Fruit fly (Drosophila melanogaster) whole organism, embryonic: ENCODE data around the gene RpS28-like.

Experiments used
- Atf3 ChIP-seq: fragments of 200-800 bp; sonication (Bioruptor generic); optimal IDR thresholded peaks from 3 replicates; lab custom pipeline; 2016; ENCODE audit warnings: missing biosample characterization, missing genetic modification characterization
- Bgb ChIP-seq: fragments of 200-800 bp; sonication (Bioruptor generic); IDR thresholded peaks from 2 replicates; pipeline ENCODE4 v1.3.6; 2022; ENCODE audit warnings: missing biosample characterization, missing genetic modification characterization; ENCODE audit not compliant: partially characterized antibody
- C15 ChIP-seq: fragments of 200-800 bp; sonication (Bioruptor generic); IDR thresholded peaks from 3 replicates; pipeline ENCODE4 v1.3.6; 2022; ENCODE audit warnings: missing biosample characterization, missing genetic modification characterization
- CG12155 ChIP-seq: fragments of 200-800 bp; sonication (Bioruptor generic); optimal IDR thresholded peaks from 3 replicates; lab custom pipeline; 2016; ENCODE audit warnings: missing biosample characterization, missing genetic modification characterization
- CG13123 ChIP-seq: fragments of 200-800 bp; sonication (Bioruptor generic); optimal IDR thresholded peaks from 2 replicates; lab custom pipeline; 2016; ENCODE audit warnings: missing biosample characterization, missing genetic modification characterization
- CG14667 ChIP-seq: fragments of 200-800 bp; sonication (Bioruptor generic); IDR thresholded peaks from 2 replicates; pipeline ENCODE4 v1.3.6; 2022; ENCODE audit warnings: missing biosample characterization, missing genetic modification characterization
- CG14965 ChIP-seq: fragments of 200-800 bp; sonication (Bioruptor generic); optimal IDR thresholded peaks from 2 replicates; lab custom pipeline; 2016; ENCODE audit warnings: missing biosample characterization, missing genetic modification characterization, borderline replicate concordance
- CG15269 ChIP-seq: fragments of 200-800 bp; sonication (Bioruptor generic); optimal IDR thresholded peaks from 2 replicates; lab custom pipeline; 2018; ENCODE audit warnings: missing biosample characterization, mild to moderate bottlenecking, missing genetic modification characterization, moderate library complexity
- CG17612 ChIP-seq: fragments of 200-800 bp; sonication (Bioruptor generic); IDR thresholded peaks from 2 replicates; pipeline ENCODE4 v1.3.6; 2022; ENCODE audit warnings: missing biosample characterization, missing genetic modification characterization
- CG2875 ChIP-seq: fragments of 200-800 bp; sonication (Bioruptor generic); optimal IDR thresholded peaks from 2 replicates; lab custom pipeline; 2017; ENCODE audit warnings: missing biosample characterization, mild to moderate bottlenecking, missing genetic modification characterization, missing genetic modification reagents
- CG33213 ChIP-seq: fragments of 200-800 bp; sonication (Bioruptor generic); optimal IDR thresholded peaks from 3 replicates; lab custom pipeline; 2016; ENCODE audit warnings: missing biosample characterization, missing genetic modification characterization
- CG4424 ChIP-seq: fragments of 200-800 bp; sonication (Bioruptor generic); optimal IDR thresholded peaks from 3 replicates; lab custom pipeline; 2016; ENCODE audit warnings: missing biosample characterization, missing genetic modification characterization
- CG4854 ChIP-seq: fragments of 200-800 bp; sonication (Bioruptor generic); optimal IDR thresholded peaks from 2 replicates; lab custom pipeline; 2016; ENCODE audit warnings: missing biosample characterization, missing genetic modification characterization, inconsistent platforms
- CG5245 ChIP-seq: fragments of 200-800 bp; sonication (Bioruptor generic); optimal IDR thresholded peaks from 3 replicates; lab custom pipeline; 2016; ENCODE audit warnings: missing biosample characterization, missing genetic modification characterization
- CG6654 ChIP-seq: fragments of 200-800 bp; sonication (Bioruptor generic); optimal IDR thresholded peaks from 2 replicates; lab custom pipeline; 2017; ENCODE audit warnings: missing biosample characterization, mild to moderate bottlenecking, missing genetic modification characterization
- CG6689 ChIP-seq: fragments of 200-800 bp; sonication (Bioruptor generic); IDR thresholded peaks from 2 replicates; pipeline ENCODE4 v1.3.6; 2022; ENCODE audit warnings: missing biosample characterization, missing genetic modification characterization
- Deaf1 ChIP-seq: fragments of 200-800 bp; optimal IDR thresholded peaks from 3 replicates; lab custom pipeline; 2019; ENCODE audit warnings: missing biosample characterization, mild to moderate bottlenecking, missing genetic modification characterization, moderate library complexity
- Gug ChIP-seq: fragments of 200-800 bp; sonication (Bioruptor generic); IDR thresholded peaks from 4 replicates; pipeline ENCODE4 v1.3.6; 2022; ENCODE audit warnings: missing biosample characterization, missing genetic modification characterization
- Hr78 ChIP-seq, 2 experiments: fragments of 200-800 bp in 1 of 2; fragments of >200 bp in 1 of 2; sonication (Bioruptor generic) in 1 of 2; optimal IDR thresholded peaks; 2 replicates each; lab custom pipeline; 2017 to 2019; ENCODE audit warnings: missing biosample characterization in 2 of 2, missing genetic modification characterization in 2 of 2, mild to moderate bottlenecking in 1 of 2, moderate library complexity in 1 of 2
- Jarid2 ChIP-seq: fragments of 200-800 bp; sonication (Bioruptor generic); optimal IDR thresholded peaks from 3 replicates; lab custom pipeline; 2017; ENCODE audit warnings: mild to moderate bottlenecking, missing biosample characterization, missing genetic modification reagents, missing genetic modification characterization
- Lim3 ChIP-seq: fragments of 200-800 bp; sonication (Bioruptor generic); IDR thresholded peaks from 2 replicates; pipeline ENCODE4 v1.3.6; 2022; ENCODE audit warnings: missing biosample characterization, missing genetic modification characterization
- MBD-R2 ChIP-seq: fragments of 200-800 bp; sonication (Bioruptor generic); IDR thresholded peaks from 2 replicates; pipeline ENCODE4 v1.3.6; 2022; ENCODE audit warnings: missing biosample characterization, missing genetic modification characterization
- Mrtf ChIP-seq: fragments of 200-800 bp; sonication (Bioruptor generic); IDR thresholded peaks from 3 replicates; pipeline ENCODE4 v1.3.6; 2022; ENCODE audit warnings: missing biosample characterization, missing genetic modification characterization
- Xbp1 ChIP-seq: fragments of 200-800 bp; sonication (Bioruptor generic); optimal IDR thresholded peaks from 3 replicates; lab custom pipeline; 2016; ENCODE audit warnings: missing biosample characterization, mild to moderate bottlenecking, missing genetic modification characterization
- abd-A ChIP-seq: fragments of 200-800 bp; sonication (Bioruptor generic); optimal IDR thresholded peaks from 3 replicates; lab custom pipeline; 2019; ENCODE audit warnings: missing biosample characterization, mild to moderate bottlenecking, missing genetic modification characterization, moderate library complexity
- ato ChIP-seq: fragments of 200-800 bp; sonication (Bioruptor generic); IDR thresholded peaks from 2 replicates; pipeline ENCODE4 v1.3.6; 2022; ENCODE audit warnings: missing biosample characterization, missing genetic modification characterization; ENCODE audit not compliant: partially characterized antibody
- az2 ChIP-seq: fragments of 200-800 bp; sonication (Bioruptor generic); optimal IDR thresholded peaks from 3 replicates; lab custom pipeline; 2016; ENCODE audit warnings: missing biosample characterization, missing genetic modification characterization
- bsh ChIP-seq, 2 experiments: fragments of 200-800 bp; sonication (Bioruptor generic); optimal IDR thresholded peaks; 2 replicates each; lab custom pipeline; 2017 to 2018; ENCODE audit warnings: mild to moderate bottlenecking in 2 of 2, missing biosample characterization in 2 of 2, missing genetic modification characterization in 2 of 2, moderate library complexity in 1 of 2
- cad ChIP-seq: fragments of >200 bp; optimal IDR thresholded peaks from 2 replicates; lab custom pipeline; 2017; ENCODE audit warnings: missing biosample characterization, missing genetic modification characterization
- cato ChIP-seq: fragments of 200-800 bp; sonication (Bioruptor generic); optimal IDR thresholded peaks from 2 replicates; lab custom pipeline; 2016; ENCODE audit warnings: missing biosample characterization, missing genetic modification characterization, borderline replicate concordance
- caup ChIP-seq: fragments of 200-800 bp; sonication (Bioruptor generic); optimal IDR thresholded peaks from 3 replicates; lab custom pipeline; 2017; ENCODE audit warnings: missing biosample characterization, mild to moderate bottlenecking, missing genetic modification characterization, moderate library complexity; ENCODE audit not compliant: severe bottlenecking
- emc ChIP-seq: fragments of 200-800 bp; sonication (Bioruptor generic); optimal IDR thresholded peaks from 2 replicates; lab custom pipeline; 2016; ENCODE audit warnings: missing biosample characterization, missing genetic modification characterization
- esg ChIP-seq: fragments of 200-800 bp; sonication (Bioruptor generic); conservative IDR thresholded peaks from 2 replicates; pipeline ENCODE4 v1.3.6; 2022; ENCODE audit warnings: missing biosample characterization, missing genetic modification characterization
- ewg ChIP-seq: fragments of 200-800 bp; sonication (Bioruptor generic); optimal IDR thresholded peaks from 3 replicates; lab custom pipeline; 2017; ENCODE audit warnings: mild to moderate bottlenecking, missing biosample characterization, missing genetic modification reagents, missing genetic modification characterization
- fd102C ChIP-seq: fragments of 200-800 bp; sonication (Bioruptor generic); optimal IDR thresholded peaks from 2 replicates; lab custom pipeline; 2018; ENCODE audit warnings: missing biosample characterization, mild to moderate bottlenecking, missing genetic modification characterization, moderate library complexity
- fd64A ChIP-seq: fragments of 200-800 bp; sonication (Bioruptor generic); optimal IDR thresholded peaks from 3 replicates; lab custom pipeline; 2018; ENCODE audit warnings: missing biosample characterization, mild to moderate bottlenecking, missing genetic modification characterization
- gsb-n ChIP-seq: fragments of 200-800 bp; sonication (Bioruptor generic); optimal IDR thresholded peaks from 3 replicates; lab custom pipeline; 2018; ENCODE audit warnings: missing biosample characterization, mild to moderate bottlenecking, missing genetic modification characterization
- ham ChIP-seq: fragments of 200-800 bp; sonication (Bioruptor generic); IDR thresholded peaks from 2 replicates; pipeline ENCODE4 v1.3.6; 2022; ENCODE audit warnings: missing biosample characterization, missing genetic modification characterization
- oc ChIP-seq: fragments of 200-800 bp; sonication (Bioruptor generic); optimal IDR thresholded peaks from 2 replicates; lab custom pipeline; 2018; ENCODE audit warnings: missing biosample characterization, mild to moderate bottlenecking, missing genetic modification characterization, moderate library complexity
- row ChIP-seq: fragments of 200-800 bp; sonication (Bioruptor generic); IDR thresholded peaks from 3 replicates; pipeline ENCODE4 v1.3.6; 2022; ENCODE audit warnings: missing biosample characterization, missing genetic modification characterization
- run ChIP-seq: fragments of 200-800 bp; sonication (Bioruptor generic); optimal IDR thresholded peaks from 3 replicates; lab custom pipeline; 2018; ENCODE audit warnings: missing biosample characterization, mild to moderate bottlenecking, missing genetic modification characterization
- stwl ChIP-seq: fragments of 200-800 bp; sonication (Bioruptor generic); optimal IDR thresholded peaks from 3 replicates; lab custom pipeline; 2018; ENCODE audit warnings: missing biosample characterization, mild to moderate bottlenecking, missing genetic modification characterization, moderate library complexity
- trem ChIP-seq: fragments of 200-800 bp; optimal IDR thresholded peaks from 3 replicates; lab custom pipeline; 2019; ENCODE audit warnings: missing biosample characterization, mild to moderate bottlenecking, missing genetic modification characterization, moderate library complexity
- trh ChIP-seq: fragments of 200-800 bp; sonication (Bioruptor generic); optimal IDR thresholded peaks from 2 replicates; lab custom pipeline; 2016; ENCODE audit warnings: missing biosample characterization, missing genetic modification characterization
- ttk ChIP-seq: fragments of 200-800 bp; sonication (Bioruptor generic); IDR thresholded peaks from 2 replicates; pipeline ENCODE4 v2.1.2; 2022; ENCODE audit warnings: missing biosample characterization, missing genetic modification characterization
- z ChIP-seq: fragments of 200-800 bp; sonication (Bioruptor generic); IDR thresholded peaks from 3 replicates; pipeline ENCODE4 v1.3.6; 2022; ENCODE audit warnings: missing biosample characterization, missing genetic modification characterization

Gene RpS28-like

dm6 chr2L:9416244-9416758 lies 20.3 kb upstream of the RpS28-like start, which contains the start of gene Mco1 (continued):
- TF ChIP-seq esg (no peak), Atf3 (no peak), Bgb (0 out of 2 replicates have a peak, but pooled peaks have one; percentile 24), CG4424 (GFP tag; lab: Kevin White, UChicago) (no peak), ttk (GFP tag; lab: Robert Waterston, UW) (no peak), trem (tag; lab: Kevin White, UChicago) (no peak), Hr78 (GFP tag; optimal IDR thresholded peaks at IDR 0.05; lab: Kevin White, UChicago) (no peak), ham (GFP tag; lab: Robert Waterston, UW) (no peak), CG14667 (GFP tag; lab: Robert Waterston, UW) (no peak), CG15269 (tag; lab: Kevin White, UChicago) (no peak), Gug (GFP tag; lab: Robert Waterston, UW) (no peak), row (no peak), CG6689 (GFP tag; lab: Robert Waterston, UW) (no peak), az2 (GFP tag; lab: Kevin White, UChicago) (no peak), MBD-R2 (GFP tag; lab: Robert Waterston, UW) (no peak), Jarid2 (GFP tag; lab: Kevin White, UChicago) (peak; percentile 9), ato (GFP tag; lab: Robert Waterston, UW) (0 out of 2 replicates have a peak, but pooled peaks have one; percentile 11), CG17612 (GFP tag; lab: Robert Waterston, UW) (no peak), CG12155 (GFP tag; lab: Kevin White, UChicago) (no peak), Mrtf (no peak), CG4854 (GFP tag; lab: Kevin White, UChicago) (no peak)

- TF ChIP-seq Deaf1 (tag; lab: Kevin White, UChicago) (no peak), Lim3 (GFP tag; lab: Robert Waterston, UW) (no peak), CG13123 (GFP tag; lab: Kevin White, UChicago) (no peak), CG6654 (GFP tag; lab: Kevin White, UChicago) (peak; percentile 91), CG33213 (GFP tag; lab: Kevin White, UChicago) (no peak), cato (GFP tag; lab: Kevin White, UChicago) (no peak), ewg (GFP tag; lab: Kevin White, UChicago) (no peak), C15 (no peak), fd64A (GFP tag; lab: Kevin White, UChicago) (no peak), run (no peak), emc (GFP tag; lab: Kevin White, UChicago) (no peak), bsh (GFP tag; optimal IDR thresholded peaks at IDR 0.05; lab: Kevin White, UChicago) (no peak), CG5245 (GFP tag; lab: Kevin White, UChicago) (no peak), cad (peak; percentile 4), z (GFP tag; lab: Robert Waterston, UW) (no peak), caup (GFP tag; lab: Kevin White, UChicago) (no peak), CG14965 (GFP tag; lab: Kevin White, UChicago) (no peak), gsb-n (tag; lab: Kevin White, UChicago) (no peak), stwl (tag; lab: Kevin White, UChicago) (peak; percentile 39), Xbp1 (GFP tag; lab: Kevin White, UChicago) (no peak), abd-A (tag; lab: Kevin White, UChicago) (no peak), trh (GFP tag; lab: Kevin White, UChicago) (no peak), CG2875 (GFP tag; lab: Kevin White, UChicago) (no peak), oc (peak; percentile 20), fd102C (GFP tag; lab: Kevin White, UChicago) (no peak)
Measured at dm6 chr2L:9420660-9421059, 15.9 kb upstream of the RpS28-like start.
